Worm (Caenorhabditis elegans): ENCODE results near the gene F52D2.5.
A peak's percentile ranks its signal among the peaks of the same experiment; 100 is the strongest.

The F52D2.5 gene

DNA sequence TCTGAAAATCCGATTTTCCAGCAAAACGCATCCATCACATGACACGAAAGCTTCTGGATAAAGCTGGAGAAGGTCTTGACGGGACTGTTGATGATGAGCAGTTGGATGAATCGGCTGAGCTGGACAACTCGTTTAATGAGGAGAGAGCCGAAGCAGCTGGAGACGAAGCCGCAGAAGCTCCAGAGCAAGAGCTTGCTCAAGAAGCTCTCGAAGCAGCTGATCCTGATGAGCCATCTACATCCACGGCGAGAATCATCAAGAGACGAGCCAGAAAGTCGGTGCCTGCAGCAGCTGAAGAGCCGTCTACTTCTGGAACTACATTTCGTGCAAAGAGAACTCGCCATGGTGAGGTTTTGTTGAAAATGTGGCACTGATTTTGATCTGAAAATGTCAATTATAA, 10.2 kb downstream of the F52D2.5 start:
- TF ChIP-seq mab-5 (tag; optimal IDR thresholded peaks at IDR 0.05) = no peak
- no peak for TF ChIP-seq mdl-1 (tag; optimal IDR thresholded peaks at IDR 0.05)
- TF ChIP-seq gmeb-1 (tag; optimal IDR thresholded peaks at IDR 0.05) = no peak
- no peak for TF ChIP-seq ama-1 (optimal IDR thresholded peaks at IDR 0.05)
- TF ChIP-seq R02D3.7 (tag; optimal IDR thresholded peaks at IDR 0.05) = no peak
- TF ChIP-seq alr-1 (tag; optimal IDR thresholded peaks at IDR 0.05) = no peak
- TF ChIP-seq ZK546.5 (tag; optimal IDR thresholded peaks at IDR 0.05) = no peak
- TF ChIP-seq nhr-23 (tag; optimal IDR thresholded peaks at IDR 0.05) = no peak
- no peak for TF ChIP-seq unc-39 (tag; optimal IDR thresholded peaks at IDR 0.05)
- TF ChIP-seq ceh-16 (tag; optimal IDR thresholded peaks at IDR 0.05) = no peak
- no peak for TF ChIP-seq nhr-129 (tag; optimal IDR thresholded peaks at IDR 0.05)
- no peak for TF ChIP-seq unc-62 (GFP tag; optimal IDR thresholded peaks at IDR 0.05)

DNA sequence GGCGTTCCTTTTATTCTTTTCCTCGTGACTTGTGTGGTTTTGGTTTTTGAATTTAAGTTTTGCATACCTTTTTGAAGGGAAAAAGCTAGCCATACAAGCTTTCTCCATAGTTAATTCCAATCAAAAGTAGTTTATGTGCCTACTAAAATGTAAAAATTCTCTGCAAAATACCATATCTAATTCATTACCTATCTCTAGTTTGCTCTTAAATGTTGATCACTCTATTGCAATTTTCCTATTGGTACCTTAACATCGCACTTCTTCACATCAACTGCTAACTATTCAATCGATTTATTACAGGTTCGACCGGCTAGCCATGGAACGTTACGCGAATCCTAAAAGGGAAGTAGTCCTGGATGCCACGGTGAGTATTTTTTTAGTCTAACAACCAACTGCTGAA, 12.3 kb downstream of the F52D2.5 start, which contains the start of gene F52D2.7:
Gene F52D2.7, plus strand, starts transcription at position 301 of the 400 bp plus-strand sequence.
- TF ChIP-seq ama-1 (optimal IDR thresholded peaks at IDR 0.05) (no peak), skn-1 (tag; optimal IDR thresholded peaks at IDR 0.05) (no peak), nhr-77 (tag; optimal IDR thresholded peaks at IDR 0.05) (no peak), nhr-11 (tag; optimal IDR thresholded peaks at IDR 0.05) (no peak), C34F6.9 (tag; optimal IDR thresholded peaks at IDR 0.05) (no peak), ztf-1 (GFP tag; conservative IDR thresholded peaks at IDR 0.05) (no peak)

DNA sequence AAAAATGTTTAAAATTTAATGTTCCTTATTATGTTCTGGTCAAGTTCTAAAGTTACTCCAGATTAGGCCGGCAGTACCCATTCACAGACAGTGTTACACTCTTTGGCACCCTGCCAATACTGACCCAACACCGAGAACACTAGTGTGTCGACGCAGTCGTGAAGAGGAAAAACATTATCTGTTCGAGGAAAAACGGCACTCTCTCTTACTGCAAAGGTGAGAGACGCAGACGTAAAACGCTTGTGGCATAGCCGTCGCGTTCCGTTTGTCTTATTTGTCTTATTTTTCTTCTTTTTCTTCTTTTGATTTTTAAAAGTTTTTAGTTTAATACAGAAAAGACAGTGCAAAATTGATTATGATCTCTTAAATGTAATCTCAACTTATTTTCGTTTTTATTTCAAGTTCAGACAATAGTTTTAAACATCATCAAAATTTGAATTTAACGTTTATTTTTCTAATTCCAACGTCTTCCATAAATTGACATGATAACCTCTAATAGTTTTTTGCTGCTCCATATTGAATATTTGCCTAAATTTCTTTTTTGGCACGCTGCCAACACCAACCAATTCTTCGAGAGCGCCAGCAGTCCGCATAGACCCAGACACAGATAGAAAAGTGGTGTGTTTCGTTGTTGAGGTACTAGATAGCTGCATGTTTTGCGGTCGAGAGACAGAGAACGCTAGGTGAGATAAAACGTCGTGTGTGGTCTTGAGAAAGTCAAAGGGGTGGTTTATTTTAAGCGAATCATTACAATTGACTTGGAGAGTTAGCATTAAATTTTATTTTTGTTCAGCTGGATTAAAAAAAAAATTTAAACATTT, 13.5 kb downstream of the F52D2.5 start:
- TF ChIP-seq fos-1 (tag; optimal IDR thresholded peaks at IDR 0.05) (peak; percentile 49), unc-62 (GFP tag; optimal IDR thresholded peaks at IDR 0.05) (no peak), lin-13 (GFP tag; optimal IDR thresholded peaks at IDR 0.05) (peak; percentile 11), nhr-129 (tag; optimal IDR thresholded peaks at IDR 0.05) (peak; percentile 41), C34F6.9 (tag; optimal IDR thresholded peaks at IDR 0.05) (peak; percentile 36), unc-55 (GFP tag; optimal IDR thresholded peaks at IDR 0.05) (peak; percentile 18), sma-9 (GFP tag; optimal IDR thresholded peaks at IDR 0.05) (peak; percentile 9), sma-9 (tag; optimal IDR thresholded peaks at IDR 0.05) (no peak), dmd-4 (tag; optimal IDR thresholded peaks at IDR 0.05) (no peak), ceh-16 (tag; optimal IDR thresholded peaks at IDR 0.05) (no peak), ZK546.5 (tag; optimal IDR thresholded peaks at IDR 0.05) (no peak), F13H6.1 (tag; optimal IDR thresholded peaks at IDR 0.05) (peak; percentile 14), lin-39 (tag; optimal IDR thresholded peaks at IDR 0.05) (no peak), gmeb-1 (tag; optimal IDR thresholded peaks at IDR 0.05) (peak; percentile 7), sma-3 (GFP tag; optimal IDR thresholded peaks at IDR 0.05) (peak; percentile 8), elt-1 (tag; optimal IDR thresholded peaks at IDR 0.05) (no peak), aly-2 (tag; optimal IDR thresholded peaks at IDR 0.05) (no peak), crh-2 (tag; optimal IDR thresholded peaks at IDR 0.05) (peak; percentile 3), lsy-2 (tag; optimal IDR thresholded peaks at IDR 0.05) (peak in 1 of 2 experiments; percentile 31)

DNA sequence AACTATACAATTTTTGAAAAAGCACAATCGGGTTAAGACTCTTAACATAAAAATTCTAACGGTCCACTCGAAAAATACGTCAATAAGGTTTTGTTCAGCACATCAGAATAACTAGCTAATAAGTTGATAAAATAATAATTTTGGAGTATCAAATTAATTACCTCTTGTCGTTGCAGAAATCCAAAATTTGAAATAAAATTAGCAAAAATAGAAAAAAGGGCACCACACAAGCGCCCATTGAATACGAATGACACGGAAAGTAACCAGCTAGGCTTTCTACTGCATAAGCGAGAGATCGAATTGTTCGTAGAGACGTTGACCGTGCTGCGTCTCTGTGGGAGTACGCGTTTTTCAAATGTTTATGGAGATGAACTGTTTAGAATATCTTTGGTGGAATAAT, 15.5 kb downstream of the F52D2.5 start:
- TF ChIP-seq nhr-21 (tag; optimal IDR thresholded peaks at IDR 0.05) (no peak), ztf-1 (GFP tag; conservative IDR thresholded peaks at IDR 0.05) (no peak), zag-1 (tag; optimal IDR thresholded peaks at IDR 0.05) (no peak), lin-39 (tag; optimal IDR thresholded peaks at IDR 0.05) (no peak), skn-1 (tag; optimal IDR thresholded peaks at IDR 0.05) (no peak), F13H6.1 (tag; optimal IDR thresholded peaks at IDR 0.05) (no peak), unc-39 (tag; optimal IDR thresholded peaks at IDR 0.05) (no peak), R02D3.7 (tag; optimal IDR thresholded peaks at IDR 0.05) (no peak), sma-9 (GFP tag; optimal IDR thresholded peaks at IDR 0.05) (no peak), sma-9 (tag; optimal IDR thresholded peaks at IDR 0.05) (no peak), nhr-77 (tag; optimal IDR thresholded peaks at IDR 0.05) (no peak), ceh-16 (tag; optimal IDR thresholded peaks at IDR 0.05) (no peak)

DNA sequence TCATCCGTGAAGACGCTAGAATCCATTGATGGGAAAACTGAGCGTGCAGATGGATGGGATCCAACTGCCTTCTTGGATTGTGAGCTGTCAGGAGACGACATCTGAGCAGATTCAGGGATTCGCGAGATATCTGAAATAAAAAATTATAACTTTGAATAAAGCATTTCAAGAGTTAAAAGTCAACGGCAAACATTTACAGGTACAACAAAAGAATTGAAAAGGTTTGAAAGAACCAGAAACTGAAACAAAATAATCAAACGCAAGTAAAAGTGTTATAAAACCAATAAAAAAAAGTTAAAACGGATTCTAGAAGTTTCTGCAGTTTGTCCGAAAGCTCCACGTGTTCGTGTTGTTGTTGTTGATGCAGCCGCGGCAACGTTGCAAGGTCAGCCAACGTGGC, 34.7 kb downstream of the F52D2.5 start, which contains the start of gene Y59E1A.4:
Gene Y59E1A.4, minus strand, starts transcription at position 101 of the 400 bp plus-strand sequence.
- TF ChIP-seq aly-2 (tag; optimal IDR thresholded peaks at IDR 0.05) = no peak
- no peak for TF ChIP-seq nhr-6 (tag; optimal IDR thresholded peaks at IDR 0.05)
- no peak for TF ChIP-seq ama-1 (optimal IDR thresholded peaks at IDR 0.05)
